Fruit fly (Drosophila melanogaster): ENCODE results near the gene FASN1.

Gene FASN1

DNA sequence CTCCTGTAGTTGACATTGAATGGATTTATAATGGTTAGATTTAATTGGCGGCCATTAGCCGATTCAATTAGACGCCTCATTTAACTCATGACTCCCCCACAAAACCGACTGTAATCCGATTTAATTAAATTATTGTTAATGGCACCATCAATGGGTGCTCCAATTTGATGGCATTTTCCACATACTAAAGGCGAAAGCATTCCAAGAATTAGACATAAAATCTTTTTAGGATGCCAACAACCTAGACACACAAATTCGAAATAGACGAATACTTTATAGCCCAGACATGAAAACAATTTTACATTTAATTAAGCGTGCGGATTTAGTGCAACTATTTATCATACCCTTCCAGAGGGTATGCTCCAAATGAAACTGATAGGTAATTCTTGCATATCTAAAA, 43.5 kb downstream of the FASN1 start:
- no peak for TF ChIP-seq CG10565 (GFP tag; optimal IDR thresholded peaks at IDR 0.05)
- TF ChIP-seq trem (tag; optimal IDR thresholded peaks at IDR 0.05), result no peak
- peak in 1 of 2 experiments; percentile 55 for TF ChIP-seq eve (GFP tag; optimal IDR thresholded peaks at IDR 0.05)
- peak; percentile 67 for TF ChIP-seq sd (tag; optimal IDR thresholded peaks at IDR 0.05)
- TF ChIP-seq Sin3A (optimal IDR thresholded peaks at IDR 0.05), result no peak

DNA sequence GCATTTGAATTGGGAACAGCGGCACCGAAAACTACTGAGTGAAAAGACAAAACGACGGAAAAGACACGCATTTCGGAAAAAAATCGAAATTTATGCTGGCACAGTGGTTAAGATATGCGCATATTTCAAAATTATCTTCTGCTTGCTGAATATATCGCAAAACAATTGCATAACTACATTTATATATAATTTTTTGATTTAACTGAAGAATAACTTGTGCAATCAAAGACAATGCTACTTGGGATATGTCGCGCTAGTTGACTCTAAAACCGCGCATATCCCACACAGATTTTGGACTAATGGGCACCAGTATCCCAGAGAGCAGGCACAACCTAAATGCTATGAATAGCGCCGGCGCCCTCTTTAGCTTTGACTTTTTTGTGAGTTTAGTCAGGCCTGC, 44.4 kb downstream of the FASN1 start:
- TF ChIP-seq Hand (GFP tag; optimal IDR thresholded peaks at IDR 0.05), result no peak
- peak; percentile 45; the same call in 2 of the 3 replicates for TF ChIP-seq Aef1 (GFP tag; IDR thresholded peaks at IDR 0.05)
- no peak for TF ChIP-seq yki (optimal IDR thresholded peaks at IDR 0.05)
- TF ChIP-seq B-H2 (GFP tag; optimal IDR thresholded peaks at IDR 0.05), result no peak
- no peak for TF ChIP-seq CG3163 (GFP tag; optimal IDR thresholded peaks at IDR 0.05)
- no peak for TF ChIP-seq Myb (GFP tag; optimal IDR thresholded peaks at IDR 0.05)
- no peak for TF ChIP-seq Kr (GFP tag; optimal IDR thresholded peaks at IDR 0.05)
- TF ChIP-seq Sry-β (GFP tag; optimal IDR thresholded peaks at IDR 0.05), result no peak
- TF ChIP-seq Hmx (GFP tag; optimal IDR thresholded peaks at IDR 0.05), result no peak
- no peak for TF ChIP-seq bowl (GFP tag; IDR thresholded peaks at IDR 0.05)
- peak; percentile 40; the same call in 1 of the 3 replicates for TF ChIP-seq CG7357 (GFP tag; IDR thresholded peaks at IDR 0.05)
- no peak for TF ChIP-seq caup (GFP tag; optimal IDR thresholded peaks at IDR 0.05; ENCODE audit: severe bottlenecking)
- 0 out of 2 replicates have a peak, but pooled peaks have one; percentile 9 for TF ChIP-seq CG7372 (GFP tag; IDR thresholded peaks at IDR 0.05)
- peak; percentile 11 for TF ChIP-seq HHEX (GFP tag; optimal IDR thresholded peaks at IDR 0.05)
- no peak for TF ChIP-seq Oaz (GFP tag; IDR thresholded peaks at IDR 0.05)
- TF ChIP-seq H15 (GFP tag; IDR thresholded peaks at IDR 0.05), result peak; percentile 48; the same call in 2 of the 3 replicates
- TF ChIP-seq CG17186 (GFP tag; optimal IDR thresholded peaks at IDR 0.05), result no peak
- TF ChIP-seq CG18011 (GFP tag; optimal IDR thresholded peaks at IDR 0.05), result no peak
- TF ChIP-seq CG12744 (GFP tag; optimal IDR thresholded peaks at IDR 0.05), result no peak
- TF ChIP-seq amos (GFP tag; IDR thresholded peaks at IDR 0.05; ENCODE audit: partially characterized antibody), result no peak
- TF ChIP-seq Bteb2 (GFP tag; optimal IDR thresholded peaks at IDR 0.05), result no peak
- 0 out of 2 replicates have a peak, but pooled peaks have one; percentile 20 for TF ChIP-seq Lim3 (GFP tag; IDR thresholded peaks at IDR 0.05)
- TF ChIP-seq odd (GFP tag; optimal IDR thresholded peaks at IDR 0.05), result no peak
- TF ChIP-seq slou (GFP tag; optimal IDR thresholded peaks at IDR 0.05), result no peak
- TF ChIP-seq en (GFP tag; optimal IDR thresholded peaks at IDR 0.05), result no peak
- TF ChIP-seq CG11695 (GFP tag; IDR thresholded peaks at IDR 0.05), result no peak; the same call in 2 of the 3 replicates
- TF ChIP-seq CG1832 (GFP tag; optimal IDR thresholded peaks at IDR 0.05), result no peak
- peak; percentile 57 for TF ChIP-seq seq (GFP tag; IDR thresholded peaks at IDR 0.05)
- no peak for TF ChIP-seq Dip3 (GFP tag; optimal IDR thresholded peaks at IDR 0.05)
- TF ChIP-seq Chrac-16 (GFP tag; optimal IDR thresholded peaks at IDR 0.05), result no peak
- TF ChIP-seq GATAe (GFP tag; conservative IDR thresholded peaks at IDR 0.05), result no peak
- TF ChIP-seq CG8359 (GFP tag; optimal IDR thresholded peaks at IDR 0.05; ENCODE audit: borderline replicate concordance), result no peak
- no peak for TF ChIP-seq Adf1 (GFP tag; IDR thresholded peaks at IDR 0.05)
- TF ChIP-seq Atf-2 (GFP tag; optimal IDR thresholded peaks at IDR 0.05), result no peak
- TF ChIP-seq so (GFP tag; IDR thresholded peaks at IDR 0.05), result no peak
- TF ChIP-seq CG32767 (GFP tag; IDR thresholded peaks at IDR 0.05), result no peak
- TF ChIP-seq E2f1 (GFP tag; IDR thresholded peaks at IDR 0.05), result 0 out of 2 replicates have a peak, but pooled peaks have one; percentile 13
- peak; percentile 35 for TF ChIP-seq CG1603 (tag; optimal IDR thresholded peaks at IDR 0.05)
- TF ChIP-seq BtbVII (GFP tag; optimal IDR thresholded peaks at IDR 0.05), result no peak
- TF ChIP-seq pb (GFP tag; optimal IDR thresholded peaks at IDR 0.05), result no peak
- no peak for TF ChIP-seq kay (GFP tag; optimal IDR thresholded peaks at IDR 0.05)
- TF ChIP-seq stwl (tag; optimal IDR thresholded peaks at IDR 0.05), result no peak
- no peak for TF ChIP-seq Deaf1 (tag; optimal IDR thresholded peaks at IDR 0.05)
- peak; percentile 67 for TF ChIP-seq CG14667 (GFP tag; IDR thresholded peaks at IDR 0.05)
- TF ChIP-seq pita (GFP tag; optimal IDR thresholded peaks at IDR 0.05), result no peak
- no peak for TF ChIP-seq usp (GFP tag; optimal IDR thresholded peaks at IDR 0.05)
